Worm (Caenorhabditis elegans) whole organism, L4 larva: ENCODE results near the gene K02E11.6.

Experiments used
- D1046.2 ChIP-seq: fragments of 200-800 bp; sonication (Bioruptor generic); IDR thresholded peaks from 2 replicates; pipeline ENCODE4 v1.3.6; 2022; ENCODE audit warnings: missing genetic modification characterization, missing compliant biosample characterization
- F10B5.3 ChIP-seq: sonication (generic microtip); optimal IDR thresholded peaks from 2 replicates; lab custom pipeline; 2016; ENCODE audit warnings: mild to moderate bottlenecking, missing genetic modification characterization, missing compliant biosample characterization
- F26F4.8 ChIP-seq: fragments of 200-800 bp; sonication (Bioruptor generic); conservative IDR thresholded peaks from 2 replicates; pipeline ENCODE4 v1.3.6; 2022; ENCODE audit warnings: missing genetic modification characterization, missing compliant biosample characterization
- F37D6.2 ChIP-seq: sonication (generic microtip); optimal IDR thresholded peaks from 2 replicates; lab custom pipeline; 2016; ENCODE audit warnings: mild to moderate bottlenecking, missing genetic modification characterization, missing compliant biosample characterization
- F49E8.2 ChIP-seq: sonication (generic microtip); optimal IDR thresholded peaks from 2 replicates; lab custom pipeline; 2016; ENCODE audit warnings: missing compliant biosample characterization, mild to moderate bottlenecking, missing genetic modification characterization, borderline replicate concordance
- T26A8.4 ChIP-seq: fragments of 200-800 bp; sonication (Bioruptor generic); IDR thresholded peaks from 2 replicates; pipeline ENCODE4 v1.3.6; 2022; ENCODE audit warnings: missing genetic modification characterization, missing compliant biosample characterization
- Y48G9A.11 ChIP-seq: fragments of 200-800 bp; sonication (Bioruptor generic); IDR thresholded peaks from 2 replicates; pipeline ENCODE4 v1.3.6; 2022; ENCODE audit warnings: missing genetic modification reagents, missing genetic modification characterization, missing compliant biosample characterization
- ZK337.2 ChIP-seq: fragments of 200-800 bp; sonication (Bioruptor generic); IDR thresholded peaks from 2 replicates; pipeline ENCODE4 v1.3.6; 2022; ENCODE audit warnings: missing genetic modification reagents, missing genetic modification characterization, missing compliant biosample characterization
- ZK546.5 ChIP-seq, 2 experiments: sonication (generic microtip); optimal IDR thresholded peaks; 2 replicates each; lab custom pipeline; 2017; ENCODE audit warnings: missing biosample characterization in 2 of 2, missing genetic modification characterization in 2 of 2
- arid-1 ChIP-seq: fragments of 200-800 bp; sonication (Bioruptor generic); conservative IDR thresholded peaks from 2 replicates; pipeline ENCODE4 v1.3.6; 2022; ENCODE audit warnings: missing genetic modification reagents, missing genetic modification characterization, missing compliant biosample characterization
- attf-4 ChIP-seq: sonication (generic microtip); optimal IDR thresholded peaks from 3 replicates; lab custom pipeline; 2017; ENCODE audit warnings: missing biosample characterization, missing genetic modification characterization
- ceh-32 ChIP-seq: sonication (generic microtip); optimal IDR thresholded peaks from 2 replicates; lab custom pipeline; 2016; ENCODE audit warnings: mild to moderate bottlenecking, missing genetic modification characterization, missing compliant biosample characterization; ENCODE audit not compliant: poor library complexity
- dmd-8 ChIP-seq: fragments of 200-800 bp; sonication (Bioruptor generic); IDR thresholded peaks from 2 replicates; pipeline ENCODE4 v1.3.6; 2022; ENCODE audit warnings: missing genetic modification characterization, missing compliant biosample characterization
- duxl-1 ChIP-seq: sonication (generic microtip); optimal IDR thresholded peaks from 2 replicates; lab custom pipeline; 2016; ENCODE audit warnings: mild to moderate bottlenecking, missing genetic modification characterization, moderate library complexity, missing compliant biosample characterization; ENCODE audit not compliant: poor library complexity
- egl-27 ChIP-seq: sonication (generic microtip); optimal IDR thresholded peaks from 3 replicates; lab custom pipeline; 2017; ENCODE audit warnings: missing biosample characterization, missing genetic modification reagents, missing genetic modification characterization
- fos-1 ChIP-seq: fragments of 150-350 bp; optimal IDR thresholded peaks from 2 replicates; lab custom pipeline; 2014; ENCODE audit warnings: missing biosample characterization, missing genetic modification characterization
- gei-8 ChIP-seq: fragments of 200-800 bp; sonication (Bioruptor generic); optimal IDR thresholded peaks from 2 replicates; lab custom pipeline; 2018; ENCODE audit warnings: mild to moderate bottlenecking, missing genetic modification characterization, missing compliant biosample characterization
- hlh-30 ChIP-seq: sonication (generic microtip); optimal IDR thresholded peaks from 2 replicates; lab custom pipeline; 2017; ENCODE audit warnings: antibody characterized with exemption, mild to moderate bottlenecking, missing genetic modification characterization, missing compliant biosample characterization; ENCODE audit not compliant: insufficient read depth
- lin-13 ChIP-seq: fragments of 150-350 bp; optimal IDR thresholded peaks from 2 replicates; lab custom pipeline; 2014; ENCODE audit warnings: missing biosample characterization, missing genetic modification reagents, missing genetic modification characterization
- lin-29 ChIP-seq: fragments of 200-800 bp; sonication (Bioruptor generic); IDR thresholded peaks from 2 replicates; pipeline ENCODE4 v1.3.6; 2022; ENCODE audit warnings: missing genetic modification reagents, missing genetic modification characterization, missing compliant biosample characterization
- lin-39 ChIP-seq: fragments of 150-350 bp; optimal IDR thresholded peaks from 2 replicates; lab custom pipeline; 2014; ENCODE audit warnings: missing biosample characterization, missing genetic modification reagents, missing genetic modification characterization
- mxl-2 ChIP-seq: fragments of 200-800 bp; sonication (Bioruptor generic); conservative IDR thresholded peaks from 2 replicates; pipeline ENCODE4 v1.3.6; 2022; ENCODE audit warnings: missing genetic modification reagents, missing genetic modification characterization, missing compliant biosample characterization
- nhr-237 ChIP-seq: sonication (generic microtip); optimal IDR thresholded peaks from 2 replicates; lab custom pipeline; 2017; ENCODE audit warnings: missing biosample characterization, missing genetic modification characterization
- nhr-42 ChIP-seq: fragments of 200-800 bp; sonication (Bioruptor generic); IDR thresholded peaks from 2 replicates; pipeline ENCODE4 v1.3.6; 2022; ENCODE audit warnings: missing genetic modification characterization, missing compliant biosample characterization
- nhr-76 ChIP-seq: fragments of 150-350 bp; optimal IDR thresholded peaks from 2 replicates; lab custom pipeline; 2014; ENCODE audit warnings: missing biosample characterization, missing genetic modification characterization
- php-3 ChIP-seq: fragments of 200-800 bp; sonication (Bioruptor generic); IDR thresholded peaks from 2 replicates; pipeline ENCODE4 v1.3.6; 2022; ENCODE audit warnings: missing genetic modification reagents, missing genetic modification characterization, missing compliant biosample characterization
- saeg-2 ChIP-seq: fragments of 200-800 bp; sonication (Bioruptor generic); IDR thresholded peaks from 2 replicates; pipeline ENCODE4 v1.3.6; 2022; ENCODE audit warnings: missing genetic modification reagents, missing genetic modification characterization, missing compliant biosample characterization
- sdz-12 ChIP-seq: fragments of 200-800 bp; sonication (Bioruptor generic); optimal IDR thresholded peaks from 2 replicates; lab custom pipeline; 2018; ENCODE audit warnings: mild to moderate bottlenecking, missing genetic modification characterization, missing compliant biosample characterization
- set-16 ChIP-seq: fragments of 200-800 bp; sonication (Bioruptor generic); IDR thresholded peaks from 2 replicates; pipeline ENCODE4 v1.3.6; 2022; ENCODE audit warnings: missing genetic modification reagents, missing genetic modification characterization, missing compliant biosample characterization
- snpc-1.2 ChIP-seq: fragments of 200-800 bp; sonication (Bioruptor generic); IDR thresholded peaks from 2 replicates; pipeline ENCODE4 v1.3.6; 2022; ENCODE audit warnings: missing genetic modification reagents, missing genetic modification characterization, missing compliant biosample characterization
- spr-1 ChIP-seq: sonication (generic microtip); optimal IDR thresholded peaks from 2 replicates; lab custom pipeline; 2016; ENCODE audit warnings: mild to moderate bottlenecking, missing genetic modification characterization, missing compliant biosample characterization
- tra-1 ChIP-seq: fragments of 200-800 bp; sonication (Bioruptor generic); IDR thresholded peaks from 2 replicates; pipeline ENCODE4 v1.3.6; 2022; ENCODE audit warnings: missing genetic modification reagents, missing genetic modification characterization, missing compliant biosample characterization
- unc-39 ChIP-seq: sonication (generic microtip); optimal IDR thresholded peaks from 2 replicates; lab custom pipeline; 2017; ENCODE audit warnings: missing biosample characterization, missing genetic modification characterization
- zfp-2 ChIP-seq: sonication (generic microtip); optimal IDR thresholded peaks from 2 replicates; lab custom pipeline; 2016; ENCODE audit warnings: mild to moderate bottlenecking, missing genetic modification characterization, missing compliant biosample characterization
- zip-11 ChIP-seq: fragments of 200-800 bp; sonication (Bioruptor generic); IDR thresholded peaks from 2 replicates; pipeline ENCODE4 v1.3.6; 2022; ENCODE audit warnings: missing genetic modification characterization, missing compliant biosample characterization
- zip-2 ChIP-seq: fragments of 150-350 bp; optimal IDR thresholded peaks from 2 replicates; lab custom pipeline; 2014; ENCODE audit warnings: missing biosample characterization, missing genetic modification characterization
- ztf-7 ChIP-seq: fragments of 150-350 bp; optimal IDR thresholded peaks from 2 replicates; lab custom pipeline; 2014; ENCODE audit warnings: missing biosample characterization, missing genetic modification characterization

Gene K02E11.6

ce11 chrV:14252025-14252424, 3.4 kb downstream of the K02E11.6 start, which contains the start of gene K02E11.5:
TSS of gene K02E11.5 (plus strand) at chrV:14252325.
- TF ChIP-seq tra-1: no peak
- TF ChIP-seq ceh-32 (tag; lab: Kevin White, UChicago): no peak
- no peak for TF ChIP-seq fos-1 (tag; lab: Kevin White, UChicago)
- TF ChIP-seq attf-4: no peak
- TF ChIP-seq saeg-2 (GFP tag; lab: Robert Waterston, UW): no peak

- TF ChIP-seq ztf-7: no peak
- TF ChIP-seq unc-39 (tag; lab: Kevin White, UChicago): no peak
- no peak for TF ChIP-seq attf-4
- TF ChIP-seq spr-1: no peak
- TF ChIP-seq nhr-76: no peak
- TF ChIP-seq zip-2 (tag; lab: Kevin White, UChicago): no peak
- no peak for TF ChIP-seq hlh-30
- TF ChIP-seq mxl-2: no peak
- TF ChIP-seq lin-13 (GFP tag; lab: Kevin White, UChicago): no peak
- no peak for TF ChIP-seq gei-8 (GFP tag; lab: Kevin White, UChicago)
- TF ChIP-seq, all 104 proteins: peak for 0
These were observed 5.6 kb downstream of the K02E11.6 start, which contains the start of gene K02E11.7 for ce11 chrV:14254221-14254620. TSS of gene K02E11.7 (minus strand) at chrV:14254321.

ce11 chrV:14256813-14257212, 8.2 kb downstream of the K02E11.6 start, which contains the start of gene sre-8:
TSS of gene sre-8 (plus strand) at chrV:14257113.
- no peak for TF ChIP-seq nhr-42 (GFP tag; lab: Robert Waterston, UW)
- TF ChIP-seq ZK337.2 (GFP tag; lab: Robert Waterston, UW): no peak
- TF ChIP-seq dmd-8 (GFP tag; lab: Robert Waterston, UW): no peak
- no peak for TF ChIP-seq ZK546.5 (tag; optimal IDR thresholded peaks at IDR 0.05; lab: Kevin White, UChicago)
- no peak for TF ChIP-seq saeg-2 (GFP tag; lab: Robert Waterston, UW)
- TF ChIP-seq F26F4.8: no peak
- no peak for TF ChIP-seq F37D6.2 (tag; lab: Kevin White, UChicago)
- no peak for TF ChIP-seq T26A8.4
- no peak for TF ChIP-seq mxl-2
- TF ChIP-seq gei-8 (GFP tag; lab: Kevin White, UChicago): no peak
- no peak for TF ChIP-seq hlh-30

ce11 chrV:14260831-14261230, 12.2 kb downstream of the K02E11.6 start, which contains the start of gene F40G12.2:
TSS of gene F40G12.2 (minus strand) at chrV:14260931.
- TF ChIP-seq egl-27 (tag; lab: Kevin White, UChicago) (no peak), nhr-237 (tag; lab: Kevin White, UChicago) (no peak), set-16 (GFP tag; lab: Robert Waterston, UW) (no peak), duxl-1 (tag; lab: Kevin White, UChicago) (no peak), D1046.2 (GFP tag; lab: Robert Waterston, UW) (no peak), zip-11 (no peak), saeg-2 (GFP tag; lab: Robert Waterston, UW) (no peak), lin-29 (no peak), nhr-42 (GFP tag; lab: Robert Waterston, UW) (no peak), F10B5.3 (tag; lab: Kevin White, UChicago) (no peak), php-3 (GFP tag; lab: Robert Waterston, UW) (no peak), zfp-2 (tag; lab: Kevin White, UChicago) (no peak)

- TF ChIP-seq lin-39 (tag; lab: Kevin White, UChicago): no peak
- TF ChIP-seq sdz-12: no peak
- TF ChIP-seq Y48G9A.11: peak; percentile 74; the same call in 1 of the 2 replicates
- 0 out of 2 replicates have a peak, but pooled peaks have one; percentile 9 for TF ChIP-seq arid-1 (GFP tag; lab: Robert Waterston, UW)
- TF ChIP-seq F49E8.2: peak; percentile 28
- TF ChIP-seq snpc-1.2 (GFP tag; lab: Robert Waterston, UW): peak; percentile 82
These were observed 18.8 kb downstream of the K02E11.6 start for ce11 chrV:14267326-14267942.
